Fruit fly (Drosophila melanogaster) whole organism, embryonic: ENCODE results near the gene CG33268.

ENCODE experiments used
- Ada2b ChIP-seq: fragments of 200-800 bp; sonication (Bioruptor generic); IDR thresholded peaks from 2 replicates; pipeline ENCODE4 v1.3.6; 2022; ENCODE audit warnings: missing biosample characterization, missing genetic modification characterization
- Atf3 ChIP-seq: fragments of 200-800 bp; sonication (Bioruptor generic); optimal IDR thresholded peaks from 3 replicates; lab custom pipeline; 2016; ENCODE audit warnings: missing biosample characterization, missing genetic modification characterization
- CG10147 ChIP-seq: fragments of 200-800 bp; sonication (Bioruptor generic); optimal IDR thresholded peaks from 2 replicates; lab custom pipeline; 2019; ENCODE audit warnings: missing biosample characterization, mild to moderate bottlenecking, missing genetic modification characterization, moderate library complexity
- CG10565 ChIP-seq: fragments of 200-800 bp; sonication (Bioruptor generic); optimal IDR thresholded peaks from 3 replicates; lab custom pipeline; 2016; ENCODE audit warnings: missing biosample characterization, mild to moderate bottlenecking, missing genetic modification characterization
- CG11560 ChIP-seq: fragments of 200-800 bp; sonication (Bioruptor generic); IDR thresholded peaks from 3 replicates; pipeline ENCODE4 v1.3.6; 2022; ENCODE audit warnings: missing biosample characterization, missing genetic modification characterization
- CG12104 ChIP-seq: fragments of 200-800 bp; sonication (Bioruptor generic); optimal IDR thresholded peaks from 3 replicates; lab custom pipeline; 2016; ENCODE audit warnings: missing biosample characterization, missing genetic modification characterization
- CG12744 ChIP-seq: fragments of 200-800 bp; sonication (Bioruptor generic); optimal IDR thresholded peaks from 2 replicates; lab custom pipeline; 2016; ENCODE audit warnings: missing biosample characterization, missing genetic modification characterization
- CG17359 ChIP-seq: fragments of 200-800 bp; sonication (Bioruptor generic); optimal IDR thresholded peaks from 3 replicates; lab custom pipeline; 2018; ENCODE audit warnings: missing biosample characterization, mild to moderate bottlenecking, missing genetic modification characterization, moderate library complexity
- CG17612 ChIP-seq: fragments of 200-800 bp; sonication (Bioruptor generic); IDR thresholded peaks from 2 replicates; pipeline ENCODE4 v1.3.6; 2022; ENCODE audit warnings: missing biosample characterization, missing genetic modification characterization
- CG18619 ChIP-seq: fragments of 200-800 bp; sonication (Bioruptor generic); optimal IDR thresholded peaks from 3 replicates; lab custom pipeline; 2017; ENCODE audit warnings: missing biosample characterization, mild to moderate bottlenecking, missing genetic modification characterization
- CG2199 ChIP-seq: fragments of 200-800 bp; sonication (Bioruptor generic); IDR thresholded peaks from 3 replicates; pipeline ENCODE4 v1.3.6; 2022; ENCODE audit warnings: missing biosample characterization, missing genetic modification characterization
- CG33213 ChIP-seq: fragments of 200-800 bp; sonication (Bioruptor generic); optimal IDR thresholded peaks from 3 replicates; lab custom pipeline; 2016; ENCODE audit warnings: missing biosample characterization, missing genetic modification characterization
- CG3847 ChIP-seq: fragments of 200-800 bp; sonication (Bioruptor generic); IDR thresholded peaks from 2 replicates; pipeline ENCODE4 v1.3.6; 2022; ENCODE audit warnings: missing biosample characterization, missing genetic modification characterization
- CG6683 ChIP-seq: fragments of 200-800 bp; sonication (Bioruptor generic); optimal IDR thresholded peaks from 2 replicates; lab custom pipeline; 2017; ENCODE audit warnings: missing biosample characterization, mild to moderate bottlenecking, missing genetic modification characterization, missing genetic modification reagents
- CG7839 ChIP-seq: fragments of 200-800 bp; sonication (Bioruptor generic); optimal IDR thresholded peaks from 3 replicates; lab custom pipeline; 2018; ENCODE audit warnings: missing biosample characterization, mild to moderate bottlenecking, missing genetic modification characterization, moderate library complexity
- CG8478 ChIP-seq: fragments of >200 bp; optimal IDR thresholded peaks from 2 replicates; lab custom pipeline; 2018
- CG8944 ChIP-seq: fragments of 200-800 bp; sonication (Bioruptor generic); optimal IDR thresholded peaks from 3 replicates; lab custom pipeline; 2016; ENCODE audit warnings: missing biosample characterization, missing genetic modification characterization
- D19A ChIP-seq: fragments of 200-800 bp; optimal IDR thresholded peaks from 3 replicates; lab custom pipeline; 2019; ENCODE audit warnings: missing biosample characterization, mild to moderate bottlenecking, missing genetic modification characterization, moderate library complexity
- Doc2 ChIP-seq: fragments of 200-800 bp; sonication (Bioruptor generic); IDR thresholded peaks from 2 replicates; pipeline ENCODE4 v1.3.6; 2022; ENCODE audit warnings: missing biosample characterization, missing genetic modification characterization
- Dref ChIP-seq: fragments of 200-800 bp; sonication (Bioruptor generic); IDR thresholded peaks from 2 replicates; pipeline ENCODE4 v1.3.6; 2022; ENCODE audit warnings: missing biosample characterization, missing genetic modification characterization
- Ets97D ChIP-seq: fragments of 200-800 bp; sonication (Bioruptor generic); optimal IDR thresholded peaks from 3 replicates; lab custom pipeline; 2016; ENCODE audit warnings: missing biosample characterization, missing genetic modification characterization
- MTF-1 ChIP-seq: fragments of 200-800 bp; sonication (Bioruptor generic); optimal IDR thresholded peaks from 2 replicates; lab custom pipeline; 2018; ENCODE audit warnings: missing biosample characterization, mild to moderate bottlenecking, missing genetic modification characterization, borderline replicate concordance
- Mad ChIP-seq: fragments of 200-800 bp; sonication (Bioruptor generic); optimal IDR thresholded peaks from 2 replicates; lab custom pipeline; 2016; ENCODE audit warnings: missing biosample characterization, missing genetic modification characterization
- Meics ChIP-seq: fragments of 200-800 bp; sonication (Bioruptor generic); optimal IDR thresholded peaks from 2 replicates; lab custom pipeline; 2017; ENCODE audit warnings: missing biosample characterization, mild to moderate bottlenecking, missing genetic modification characterization
- NFAT ChIP-seq: fragments of 200-800 bp; sonication (Bioruptor generic); IDR thresholded peaks from 2 replicates; pipeline ENCODE4 v1.3.6; 2022; ENCODE audit warnings: missing biosample characterization, missing genetic modification characterization
- NfI ChIP-seq: fragments of 200-800 bp; sonication (Bioruptor generic); optimal IDR thresholded peaks from 3 replicates; lab custom pipeline; 2018; ENCODE audit warnings: missing biosample characterization, mild to moderate bottlenecking, missing genetic modification characterization, moderate library complexity
- Rfx ChIP-seq: fragments of 200-800 bp; sonication (Bioruptor generic); IDR thresholded peaks from 2 replicates; pipeline ENCODE4 v1.3.6; 2022; ENCODE audit warnings: missing biosample characterization, missing genetic modification characterization
- Rx ChIP-seq: fragments of 200-800 bp; sonication (Bioruptor generic); IDR thresholded peaks from 2 replicates; pipeline ENCODE4 v1.3.6; 2022; ENCODE audit warnings: missing biosample characterization, missing genetic modification characterization
- Side ChIP-seq: fragments of 200-800 bp; sonication (Bioruptor generic); optimal IDR thresholded peaks from 2 replicates; lab custom pipeline; 2016; ENCODE audit warnings: missing biosample characterization, missing genetic modification characterization
- al ChIP-seq: fragments of 200-800 bp; sonication (Bioruptor generic); IDR thresholded peaks from 2 replicates; pipeline ENCODE4 v1.3.6; 2022; ENCODE audit warnings: missing biosample characterization, missing genetic modification characterization
- aop ChIP-seq: fragments of 200-800 bp; sonication (Bioruptor generic); IDR thresholded peaks from 2 replicates; pipeline ENCODE4 v1.3.6; 2022; ENCODE audit warnings: missing biosample characterization, missing genetic modification characterization
- bowl ChIP-seq: fragments of 200-800 bp; sonication (Bioruptor generic); IDR thresholded peaks from 2 replicates; pipeline ENCODE4 v1.3.6; 2022; ENCODE audit warnings: missing biosample characterization, missing genetic modification characterization
- btn ChIP-seq: fragments of 200-800 bp; sonication (Bioruptor generic); optimal IDR thresholded peaks from 2 replicates; lab custom pipeline; 2016; ENCODE audit warnings: missing biosample characterization, missing genetic modification characterization
- caup ChIP-seq: fragments of 200-800 bp; sonication (Bioruptor generic); optimal IDR thresholded peaks from 3 replicates; lab custom pipeline; 2017; ENCODE audit warnings: missing biosample characterization, mild to moderate bottlenecking, missing genetic modification characterization, moderate library complexity; ENCODE audit not compliant: severe bottlenecking
- ci ChIP-seq: fragments of 200-800 bp; sonication (Bioruptor generic); IDR thresholded peaks from 3 replicates; pipeline ENCODE4 v1.3.6; 2022; ENCODE audit warnings: missing biosample characterization, missing genetic modification characterization
- dpn ChIP-seq, 2 experiments: fragments of 200-800 bp; sonication (Bioruptor generic); optimal IDR thresholded peaks; 3 replicates each; lab custom pipeline; 2016; ENCODE audit warnings: missing biosample characterization in 2 of 2, missing genetic modification characterization in 2 of 2
- en ChIP-seq: fragments of 200-800 bp; sonication (Bioruptor generic); optimal IDR thresholded peaks from 2 replicates; lab custom pipeline; 2016; ENCODE audit warnings: missing biosample characterization, missing genetic modification characterization
- fru ChIP-seq: fragments of >200 bp; optimal IDR thresholded peaks from 2 replicates; lab custom pipeline; 2017
- grau ChIP-seq: fragments of 200-800 bp; optimal IDR thresholded peaks from 3 replicates; lab custom pipeline; 2019; ENCODE audit warnings: missing biosample characterization, mild to moderate bottlenecking, missing genetic modification characterization, moderate library complexity
- inv ChIP-seq: fragments of 200-800 bp; sonication (Bioruptor generic); IDR thresholded peaks from 2 replicates; pipeline ENCODE4 v1.3.6; 2022; ENCODE audit warnings: missing biosample characterization, missing genetic modification characterization; ENCODE audit not compliant: partially characterized antibody
- lbe ChIP-seq: fragments of 200-800 bp; sonication (Bioruptor generic); optimal IDR thresholded peaks from 2 replicates; lab custom pipeline; 2016; ENCODE audit warnings: missing biosample characterization, mild to moderate bottlenecking, missing genetic modification characterization
- lmd ChIP-seq: fragments of 200-800 bp; sonication (Bioruptor generic); IDR thresholded peaks from 2 replicates; pipeline ENCODE4 v1.3.6; 2022; ENCODE audit warnings: missing biosample characterization, missing genetic modification characterization
- nerfin-1 ChIP-seq: fragments of 200-800 bp; sonication (Bioruptor generic); optimal IDR thresholded peaks from 3 replicates; lab custom pipeline; 2019; ENCODE audit warnings: missing biosample characterization, mild to moderate bottlenecking, missing genetic modification characterization, moderate library complexity
- psq ChIP-seq: fragments of 200-800 bp; sonication (Bioruptor generic); optimal IDR thresholded peaks from 2 replicates; lab custom pipeline; 2017; ENCODE audit warnings: missing biosample characterization, missing genetic modification characterization
- scrt ChIP-seq: fragments of 200-800 bp; sonication (Bioruptor generic); optimal IDR thresholded peaks from 2 replicates; lab custom pipeline; 2018; ENCODE audit warnings: missing biosample characterization, mild to moderate bottlenecking, missing genetic modification characterization, moderate library complexity
- sisA ChIP-seq: fragments of 200-800 bp; sonication (Bioruptor generic); IDR thresholded peaks from 2 replicates; pipeline ENCODE4 v1.3.6; 2022; ENCODE audit warnings: missing biosample characterization, missing genetic modification characterization
- sna ChIP-seq: fragments of 200-800 bp; sonication (Bioruptor generic); IDR thresholded peaks from 2 replicates; pipeline ENCODE4 v1.3.6; 2022; ENCODE audit warnings: missing biosample characterization, missing genetic modification characterization; ENCODE audit not compliant: partially characterized antibody
- ssp ChIP-seq: fragments of 200-800 bp; sonication (Bioruptor generic); IDR thresholded peaks from 2 replicates; pipeline ENCODE4 v1.3.6; 2022; ENCODE audit warnings: missing biosample characterization, missing genetic modification characterization
- toy ChIP-seq: fragments of 200-800 bp; sonication (Bioruptor generic); IDR thresholded peaks from 2 replicates; pipeline ENCODE4 v1.3.6; 2022; ENCODE audit warnings: missing biosample characterization, missing genetic modification characterization
- usp ChIP-seq: fragments of >200 bp; optimal IDR thresholded peaks from 2 replicates; lab custom pipeline; 2017; ENCODE audit warnings: missing biosample characterization, missing genetic modification characterization
- yki ChIP-seq: fragments of >200 bp; optimal IDR thresholded peaks from 3 replicates; lab custom pipeline; 2018

Gene CG33268

DNA sequence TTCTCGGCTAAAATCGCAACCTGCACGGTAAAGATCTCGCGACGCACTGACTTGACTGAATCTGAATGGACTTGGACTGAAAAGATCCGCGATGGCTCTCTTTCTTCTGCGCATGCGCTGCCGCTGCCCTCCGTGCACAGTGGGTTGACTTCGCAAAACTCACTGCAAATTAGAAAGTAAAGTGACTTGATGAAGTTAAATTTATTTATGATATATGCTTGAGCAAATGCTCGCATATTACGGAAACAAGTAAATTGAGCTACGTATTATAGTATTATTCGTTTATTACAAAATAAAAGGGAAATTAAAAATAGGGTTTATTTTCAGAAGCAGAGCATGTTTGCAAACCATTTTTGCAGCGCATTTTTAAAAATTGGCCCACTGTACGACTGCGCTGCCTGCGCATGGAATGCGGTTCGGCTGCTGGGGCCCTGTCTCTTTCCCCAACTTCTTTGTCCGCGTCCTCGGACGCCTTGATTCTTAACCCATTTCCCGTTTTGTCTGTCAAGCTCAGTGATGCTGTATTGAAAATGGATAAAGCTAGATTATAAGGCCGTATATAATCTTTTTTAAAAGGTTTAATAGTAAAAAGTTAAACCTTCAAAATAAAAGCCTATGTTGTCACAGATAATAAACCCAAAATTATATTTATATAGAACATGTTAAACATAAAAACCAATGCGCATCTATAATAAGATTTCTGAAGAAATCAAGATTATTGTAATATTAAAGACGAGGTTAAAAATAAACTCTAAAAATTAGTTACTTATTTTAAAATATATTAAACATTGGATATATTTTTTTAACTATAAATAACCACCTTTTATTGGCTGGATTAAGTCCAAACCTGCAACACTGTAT lies 3.1 kb downstream of the CG33268 start, which contains the start of gene rt (continued):
- TF ChIP-seq dpn (GFP tag; optimal IDR thresholded peaks at IDR 0.05; lab: Kevin White, UChicago) (peak in 1 of 2 experiments; percentile 40), CG11560 (tag; lab: Robert Waterston, UW) (no peak), yki (no peak), CG2199 (0 out of 3 replicates have a peak, but pooled peaks have one; percentile 67), CG33213 (GFP tag; lab: Kevin White, UChicago) (peak; percentile 4), toy (no peak), D19A (tag; lab: Kevin White, UChicago) (peak; percentile 58), inv (no peak), grau (tag; lab: Kevin White, UChicago) (peak; percentile 62), CG12744 (GFP tag; lab: Kevin White, UChicago) (no peak), CG17359 (tag; lab: Kevin White, UChicago) (peak; percentile 31), CG17612 (GFP tag; lab: Robert Waterston, UW) (no peak), NfI (GFP tag; lab: Kevin White, UChicago) (peak; percentile 32), btn (no peak), scrt (GFP tag; lab: Kevin White, UChicago) (peak; percentile 20), fru (no peak), Rfx (GFP tag; lab: Robert Waterston, UW) (peak; percentile 44; the same call in 1 of the 2 replicates), ssp (GFP tag; lab: Robert Waterston, UW) (no peak), caup (GFP tag; lab: Kevin White, UChicago) (no peak), lmd (GFP tag; lab: Robert Waterston, UW) (no peak; the same call in 1 of the 2 replicates), Atf3 (GFP tag; lab: Kevin White, UChicago) (peak; percentile 2), CG10565 (GFP tag; lab: Kevin White, UChicago) (no peak), Ada2b (0 out of 2 replicates have a peak, but pooled peaks have one; percentile 32), NFAT (no peak), sisA (GFP tag; lab: Robert Waterston, UW) (peak; percentile 63), Ets97D (GFP tag; lab: Kevin White, UChicago) (no peak), CG12104 (GFP tag; lab: Kevin White, UChicago) (no peak), CG18619 (GFP tag; lab: Kevin White, UChicago) (peak; percentile 33), lbe (peak; percentile 26), MTF-1 (GFP tag; lab: Kevin White, UChicago) (peak; percentile 13), Doc2 (GFP tag; lab: Robert Waterston, UW) (no peak), psq (peak; percentile 9), CG8478 (lab: Kevin White, UChicago) (no peak), ci (GFP tag; lab: Robert Waterston, UW) (no peak), en (GFP tag; lab: Kevin White, UChicago) (no peak), Rx (no peak; the same call in 1 of the 2 replicates), CG8944 (no peak), bowl (GFP tag; lab: Robert Waterston, UW) (no peak), CG3847 (peak; percentile 36; the same call in 1 of the 2 replicates), nerfin-1 (tag; lab: Kevin White, UChicago) (peak; percentile 70), CG6683 (GFP tag; lab: Kevin White, UChicago) (no peak), al (GFP tag; lab: Robert Waterston, UW) (peak; percentile 38; the same call in 1 of the 2 replicates), sna (GFP tag; lab: Robert Waterston, UW) (no peak), Side (GFP tag; lab: Kevin White, UChicago) (no peak), CG7839 (tag; lab: Kevin White, UChicago) (peak; percentile 65), Mad (GFP tag; lab: Kevin White, UChicago) (peak; percentile 27), aop (GFP tag; lab: Robert Waterston, UW) (peak; percentile 37; the same call in 1 of the 2 replicates), usp (GFP tag; lab: Kevin White, UChicago) (no peak), CG10147 (GFP tag; lab: Kevin White, UChicago) (no peak), Meics (GFP tag; lab: Kevin White, UChicago) (peak; percentile 29), Dref (GFP tag; lab: Robert Waterston, UW) (no peak)
